2 fruit fly cellular contexts compared by ENCODE assay signal in the genomic region with DNA sequence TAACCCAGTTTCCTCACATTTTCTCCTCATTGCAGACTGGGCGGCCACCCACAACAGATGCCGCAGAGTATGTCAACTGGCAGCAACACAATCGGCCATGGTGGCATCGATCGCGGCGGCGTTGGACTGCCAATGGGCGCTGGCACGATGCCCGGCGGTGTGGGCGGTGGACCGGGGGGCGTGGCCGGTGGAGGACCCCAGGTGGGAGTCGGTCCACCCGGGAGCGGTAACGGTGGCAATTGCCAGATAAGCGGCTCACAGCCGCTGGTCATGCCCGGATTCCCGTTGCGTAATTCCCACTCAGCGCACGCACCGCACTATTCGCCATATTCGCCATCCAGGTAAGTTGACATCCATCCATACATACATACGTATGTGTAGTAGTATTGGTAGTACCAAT.
A peak's percentile ranks its signal among the peaks of the same experiment; 100 is the strongest.
TF ChIP-seq lines count a peak whose summit lies in the region.

No protein-coding gene starts in this region.

- TF ChIP-seq CTCF in whole organism, embryonic (GFP tag; optimal IDR thresholded peaks at IDR 0.05; lab: Kevin White, UChicago): no peak

TF ChIP-seq in whole organism, embryonic, 481 proteins besides CTCF, POLR2A, EP300 and RAD21:
- TF ChIP-seq gce (GFP tag; IDR thresholded peaks at IDR 0.05; lab: Robert Waterston, UW) (no peak), CG4820 (GFP tag; optimal IDR thresholded peaks at IDR 0.05; lab: Kevin White, UChicago) (no peak), dysf (GFP tag; IDR thresholded peaks at IDR 0.05; lab: Robert Waterston, UW) (no peak), maf-S (GFP tag; optimal IDR thresholded peaks at IDR 0.05; lab: Kevin White, UChicago) (no peak), Xbp1 (GFP tag; optimal IDR thresholded peaks at IDR 0.05; lab: Kevin White, UChicago) (no peak), ase (GFP tag; IDR thresholded peaks at IDR 0.05; lab: Robert Waterston, UW) (no peak), CG31224 (GFP tag; IDR thresholded peaks at IDR 0.05; lab: Robert Waterston, UW) (no peak), CG18011 (GFP tag; optimal IDR thresholded peaks at IDR 0.05; lab: Kevin White, UChicago) (no peak), ap (GFP tag; IDR thresholded peaks at IDR 0.05; lab: Robert Waterston, UW) (no peak), CG10431 (GFP tag; optimal IDR thresholded peaks at IDR 0.05; lab: Kevin White, UChicago) (no peak), bcd (GFP tag; optimal IDR thresholded peaks at IDR 0.05; lab: Kevin White, UChicago) (no peak), esg (GFP tag; conservative IDR thresholded peaks at IDR 0.05; lab: Robert Waterston, UW) (no peak), cg (GFP tag; optimal IDR thresholded peaks at IDR 0.05; lab: Kevin White, UChicago) (no peak), CG8359 (GFP tag; optimal IDR thresholded peaks at IDR 0.05; lab: Kevin White, UChicago; ENCODE audit: borderline replicate concordance) (no peak), tio (GFP tag; optimal IDR thresholded peaks at IDR 0.05; lab: Kevin White, UChicago) (no peak), da (GFP tag; optimal IDR thresholded peaks at IDR 0.05; lab: Kevin White, UChicago) (no peak), schlank (tag; optimal IDR thresholded peaks at IDR 0.05; lab: Kevin White, UChicago) (no peak), mam (GFP tag; optimal IDR thresholded peaks at IDR 0.05; lab: Kevin White, UChicago) (no peak), Optix (GFP tag; IDR thresholded peaks at IDR 0.05; lab: Robert Waterston, UW) (0 out of 3 replicates have a peak, but pooled peaks have one; percentile 11), CG31441 (GFP tag; IDR thresholded peaks at IDR 0.05; lab: Robert Waterston, UW) (no peak), pros (GFP tag; optimal IDR thresholded peaks at IDR 0.05; lab: Kevin White, UChicago) (no peak), Hr39 (optimal IDR thresholded peaks at IDR 0.05; lab: Kevin White, UChicago) (peak; percentile 74), mirr (GFP tag; optimal IDR thresholded peaks at IDR 0.05; lab: Kevin White, UChicago) (no peak), kah (GFP tag; optimal IDR thresholded peaks at IDR 0.05; lab: Kevin White, UChicago) (no peak), CG6272 (GFP tag; IDR thresholded peaks at IDR 0.05; lab: Robert Waterston, UW) (0 out of 2 replicates have a peak, but pooled peaks have one; percentile 13)

TF ChIP-seq in whole organism, wandering third instar larva, 38 proteins besides CTCF, POLR2A, EP300 and RAD21:
- TF ChIP-seq Dfd (GFP tag; optimal IDR thresholded peaks at IDR 0.05; lab: Kevin White, UChicago) (peak; percentile 97), dsf (GFP tag; optimal IDR thresholded peaks at IDR 0.05; lab: Kevin White, UChicago; ENCODE audit: borderline replicate concordance) (no peak)

Comparison
In these comparisons a context has a peak if more than half of its experiments do, and no peak if none do; other contexts are left out.
1. Of the 10 proteins assayed by ChIP-seq in both whole organism, embryonic and whole organism, wandering third instar larva: peak only in whole organism, embryonic: none; only in whole organism, wandering third instar larva: Dfd; in both: none; in neither: 9.